Worm (Caenorhabditis elegans) whole organism, midembryonic: ENCODE data around the gene T25D1.1.

ENCODE experiments used
- T22C8.4 ChIP-seq: fragments of 200-800 bp; sonication (Bioruptor generic); IDR thresholded peaks from 2 replicates; pipeline ENCODE4 v1.3.6; 2022; ENCODE audit warnings: missing genetic modification characterization, missing compliant biosample characterization
- cog-1 ChIP-seq: sonication (generic microtip); optimal IDR thresholded peaks from 2 replicates; lab custom pipeline; 2016; ENCODE audit warnings: missing genetic modification characterization, missing compliant biosample characterization
- flt-1 ChIP-seq: fragments of 200-800 bp; sonication (Bioruptor generic); IDR thresholded peaks from 2 replicates; pipeline ENCODE4 v1.3.6; 2022; ENCODE audit warnings: missing genetic modification characterization, missing compliant biosample characterization
- klf-2 ChIP-seq: fragments of 200-800 bp; sonication (Bioruptor generic); conservative IDR thresholded peaks from 2 replicates; pipeline ENCODE4 v1.3.6; 2022; ENCODE audit warnings: missing genetic modification reagents, missing genetic modification characterization, missing compliant biosample characterization
- med-1 ChIP-seq: sonication (generic microtip); optimal IDR thresholded peaks from 2 replicates; lab custom pipeline; 2017; ENCODE audit warnings: missing genetic modification characterization, mild to moderate bottlenecking, missing compliant biosample characterization, antibody characterized with exemption, missing genetic modification reagents; ENCODE audit not compliant: insufficient read depth
- ref-1 ChIP-seq: fragments of 200-800 bp; sonication (Bioruptor generic); conservative IDR thresholded peaks from 2 replicates; pipeline ENCODE4 v1.3.6; 2022; ENCODE audit warnings: missing genetic modification reagents, missing genetic modification characterization, missing compliant biosample characterization
- tab-1 ChIP-seq: fragments of 200-800 bp; sonication (Bioruptor generic); IDR thresholded peaks from 2 replicates; pipeline ENCODE4 v1.3.6; 2022; ENCODE audit warnings: missing genetic modification characterization, missing compliant biosample characterization
- ztf-23 ChIP-seq: fragments of 200-800 bp; sonication (Bioruptor generic); IDR thresholded peaks from 2 replicates; pipeline ENCODE4 v1.3.6; 2022; ENCODE audit warnings: missing genetic modification reagents, missing genetic modification characterization, missing compliant biosample characterization
- ztf-29 ChIP-seq: fragments of 200-800 bp; sonication (Bioruptor generic); IDR thresholded peaks from 2 replicates; pipeline ENCODE4 v1.3.6; 2022; ENCODE audit warnings: missing genetic modification reagents, missing genetic modification characterization, missing compliant biosample characterization

ce11 chrX:16564515-16565285, 45.1 kb downstream of the T25D1.1 start:
- no peak for TF ChIP-seq ztf-23
- TF ChIP-seq flt-1 (GFP tag; lab: Robert Waterston, UW), result 0 out of 2 replicates have a peak, but pooled peaks have one; percentile 5
- TF ChIP-seq klf-2 (GFP tag; lab: Robert Waterston, UW), result no peak
- no peak for TF ChIP-seq ztf-29 (GFP tag; lab: Robert Waterston, UW)
- TF ChIP-seq tab-1 (GFP tag; lab: Robert Waterston, UW), result no peak
- no peak for TF ChIP-seq cog-1 (tag; lab: Kevin White, UChicago)
- TF ChIP-seq T22C8.4 (GFP tag; lab: Robert Waterston, UW), result no peak
- TF ChIP-seq med-1, result no peak
- no peak for TF ChIP-seq ref-1 (GFP tag; lab: Robert Waterston, UW)
